Worm (Caenorhabditis elegans): ENCODE measurements around the gene lev-9.

DNA sequence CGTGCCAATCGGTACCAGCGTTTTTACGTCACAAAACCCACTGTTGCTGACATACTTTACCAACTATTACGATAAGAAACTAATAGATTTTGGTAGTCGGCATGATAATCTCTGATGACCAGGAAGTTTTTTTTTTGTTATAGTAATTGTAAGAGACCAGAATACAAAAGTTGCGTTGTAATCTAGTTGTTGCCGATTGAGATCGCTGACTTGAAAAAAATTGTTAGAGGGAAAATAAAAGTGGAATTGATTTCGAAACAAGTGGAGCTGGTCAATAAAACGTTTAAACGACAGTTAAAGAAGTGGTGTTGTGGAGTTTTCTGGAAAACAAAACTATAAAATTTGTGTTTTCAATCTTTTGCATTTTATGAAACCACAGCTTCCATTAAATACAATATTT lies 34.6 kb downstream of the lev-9 start:
- TF ChIP-seq skn-1 (tag; optimal IDR thresholded peaks at IDR 0.05) (no peak), fkh-10 (GFP tag; optimal IDR thresholded peaks at IDR 0.05) (no peak), pha-4 (GFP tag; IDR thresholded peaks at IDR 0.05) (no peak), pha-4 (tag; optimal IDR thresholded peaks at IDR 0.05) (no peak), dve-1 (tag; optimal IDR thresholded peaks at IDR 0.05; ENCODE audit: insufficient read depth) (peak; percentile 70)
